Worm (Caenorhabditis elegans) whole organism, L3 larva: ENCODE data around the gene T13C2.7.

Experiments
- R02D3.7 ChIP-seq: fragments of 150-350 bp; optimal IDR thresholded peaks from 2 replicates; lab custom pipeline; 2014; ENCODE audit warnings: missing biosample characterization, missing genetic modification characterization
- ZK546.5 ChIP-seq: sonication (generic microtip); optimal IDR thresholded peaks from 2 replicates; lab custom pipeline; 2017; ENCODE audit warnings: missing biosample characterization, missing genetic modification characterization
- aly-2 ChIP-seq: fragments of 150-350 bp; optimal IDR thresholded peaks from 2 replicates; lab custom pipeline; 2014; ENCODE audit warnings: missing biosample characterization, missing genetic modification characterization
- ama-1 ChIP-seq: fragments of 150-350 bp; optimal IDR thresholded peaks from 2 replicates; lab custom pipeline; 2018
- ceh-16 ChIP-seq: sonication (generic microtip); optimal IDR thresholded peaks from 2 replicates; lab custom pipeline; 2017; ENCODE audit warnings: missing biosample characterization, missing genetic modification characterization
- ceh-28 ChIP-seq: fragments of 150-350 bp; optimal IDR thresholded peaks from 2 replicates; lab custom pipeline; 2014; ENCODE audit warnings: missing biosample characterization, missing genetic modification reagents, missing genetic modification characterization
- ceh-82 ChIP-seq: fragments of 150-350 bp; optimal IDR thresholded peaks from 2 replicates; lab custom pipeline; 2014; ENCODE audit warnings: missing biosample characterization, missing genetic modification characterization
- daf-12 ChIP-seq: fragments of 150-350 bp; optimal IDR thresholded peaks from 2 replicates; lab custom pipeline; 2014; ENCODE audit warnings: missing biosample characterization, missing genetic modification reagents, missing genetic modification characterization
- egl-27 ChIP-seq: sonication (generic microtip); optimal IDR thresholded peaks from 4 replicates; lab custom pipeline; 2017; ENCODE audit warnings: missing biosample characterization, missing genetic modification reagents, missing genetic modification characterization
- egl-5 ChIP-seq: fragments of 150-350 bp; optimal IDR thresholded peaks from 2 replicates; lab custom pipeline; 2017; ENCODE audit warnings: missing biosample characterization, missing genetic modification reagents, missing genetic modification characterization, inconsistent platforms
- elt-1 ChIP-seq: fragments of 150-350 bp; optimal IDR thresholded peaks from 2 replicates; lab custom pipeline; 2014; ENCODE audit warnings: missing biosample characterization, missing genetic modification characterization
- elt-2 ChIP-seq: sonication (generic microtip); optimal IDR thresholded peaks from 2 replicates; lab custom pipeline; 2016; ENCODE audit warnings: missing genetic modification reagents, mild to moderate bottlenecking, missing genetic modification characterization, missing compliant biosample characterization
- elt-3 ChIP-seq, 3 experiments: fragments of 150-350 bp in 1 of 3; sonication (generic microtip) in 2 of 3; optimal IDR thresholded peaks; 2 replicates in 2 of 3; 4 replicates in 1 of 3; lab custom pipeline; 2014 to 2017; ENCODE audit warnings: missing biosample characterization in 3 of 3, missing genetic modification characterization in 3 of 3
- eor-1 ChIP-seq, 2 experiments: fragments of 150-350 bp; optimal IDR thresholded peaks; 2 replicates each; lab custom pipeline; 2014 to 2018; ENCODE audit warnings: missing biosample characterization in 2 of 2, missing genetic modification characterization in 2 of 2
- fkh-10 ChIP-seq: sonication (generic microtip); optimal IDR thresholded peaks from 2 replicates; lab custom pipeline; 2017; ENCODE audit warnings: missing biosample characterization, missing genetic modification reagents, missing genetic modification characterization
- fkh-2 ChIP-seq: fragments of 150-350 bp; optimal IDR thresholded peaks from 2 replicates; lab custom pipeline; 2014; ENCODE audit warnings: missing biosample characterization, missing genetic modification reagents, missing genetic modification characterization
- hmg-11 ChIP-seq: sonication (generic microtip); optimal IDR thresholded peaks from 2 replicates; lab custom pipeline; 2016; ENCODE audit warnings: missing genetic modification characterization, missing compliant biosample characterization
- jun-1 ChIP-seq: fragments of 150-350 bp; optimal IDR thresholded peaks from 2 replicates; lab custom pipeline; 2014; ENCODE audit warnings: missing biosample characterization, missing genetic modification reagents, missing genetic modification characterization
- lin-15B ChIP-seq: fragments of 150-350 bp; optimal IDR thresholded peaks from 2 replicates; lab custom pipeline; 2014; ENCODE audit warnings: missing biosample characterization, missing genetic modification characterization
- lin-39 ChIP-seq: fragments of 150-350 bp; optimal IDR thresholded peaks from 2 replicates; lab custom pipeline; 2018; ENCODE audit warnings: missing biosample characterization, missing genetic modification reagents, missing genetic modification characterization
- mdl-1 ChIP-seq: fragments of 150-350 bp; optimal IDR thresholded peaks from 2 replicates; lab custom pipeline; 2014; ENCODE audit warnings: missing biosample characterization, missing genetic modification characterization
- nfya-1 ChIP-seq: sonication (generic microtip); optimal IDR thresholded peaks from 2 replicates; lab custom pipeline; 2017; ENCODE audit warnings: missing genetic modification characterization, mild to moderate bottlenecking, missing compliant biosample characterization, antibody characterized with exemption, moderate library complexity; ENCODE audit not compliant: insufficient read depth
- nhr-12 ChIP-seq: fragments of 150-350 bp; optimal IDR thresholded peaks from 2 replicates; lab custom pipeline; 2014; ENCODE audit warnings: missing biosample characterization, missing genetic modification characterization
- nhr-23 ChIP-seq: fragments of 150-350 bp; optimal IDR thresholded peaks from 2 replicates; lab custom pipeline; 2014; ENCODE audit warnings: missing biosample characterization, missing genetic modification reagents, missing genetic modification characterization
- nhr-237 ChIP-seq: fragments of 150-350 bp; optimal IDR thresholded peaks from 2 replicates; lab custom pipeline; 2014; ENCODE audit warnings: missing biosample characterization, missing genetic modification characterization
- nhr-25 ChIP-seq: sonication (generic microtip); optimal IDR thresholded peaks from 2 replicates; lab custom pipeline; 2017; ENCODE audit warnings: missing biosample characterization, missing genetic modification characterization
- nhr-28 ChIP-seq: fragments of 150-350 bp; optimal IDR thresholded peaks from 2 replicates; lab custom pipeline; 2014; ENCODE audit warnings: missing biosample characterization, missing genetic modification characterization
- nhr-43 ChIP-seq: sonication (generic microtip); optimal IDR thresholded peaks from 2 replicates; lab custom pipeline; 2016; ENCODE audit warnings: mild to moderate bottlenecking, missing genetic modification characterization, missing compliant biosample characterization; ENCODE audit not compliant: poor library complexity, severe bottlenecking
- nhr-67 ChIP-seq: fragments of 150-350 bp; optimal IDR thresholded peaks from 2 replicates; lab custom pipeline; 2014; ENCODE audit warnings: missing biosample characterization, missing genetic modification characterization
- nhr-76 ChIP-seq: fragments of 150-350 bp; sonication (generic microtip); optimal IDR thresholded peaks from 5 replicates; lab custom pipeline; 2014; ENCODE audit warnings: missing biosample characterization, missing genetic modification characterization
- nhr-77 ChIP-seq: fragments of 150-350 bp; optimal IDR thresholded peaks from 2 replicates; lab custom pipeline; 2014; ENCODE audit warnings: missing biosample characterization, missing genetic modification characterization
- pha-4 ChIP-seq: fragments of 150-350 bp; optimal IDR thresholded peaks from 2 replicates; lab custom pipeline; 2014; ENCODE audit warnings: missing biosample characterization, missing genetic modification reagents, missing genetic modification characterization
- sea-2 ChIP-seq: fragments of 150-350 bp; sonication (generic microtip); optimal IDR thresholded peaks from 4 replicates; lab custom pipeline; 2014; ENCODE audit warnings: missing biosample characterization, missing genetic modification reagents, missing genetic modification characterization
- skn-1 ChIP-seq: fragments of 150-350 bp; optimal IDR thresholded peaks from 2 replicates; lab custom pipeline; 2014; ENCODE audit warnings: missing biosample characterization, missing genetic modification characterization
- snpc-4 ChIP-seq: fragments of 150-350 bp; optimal IDR thresholded peaks from 2 replicates; lab custom pipeline; 2014; ENCODE audit warnings: missing biosample characterization, missing genetic modification characterization
- tbx-2 ChIP-seq: sonication (generic microtip); optimal IDR thresholded peaks from 2 replicates; lab custom pipeline; 2016; ENCODE audit warnings: mild to moderate bottlenecking, missing genetic modification characterization, missing compliant biosample characterization
- unc-39 ChIP-seq: sonication (generic microtip); optimal IDR thresholded peaks from 4 replicates; lab custom pipeline; 2017; ENCODE audit warnings: missing biosample characterization, missing genetic modification characterization
- unc-62 ChIP-seq: fragments of 150-350 bp; sonication (generic microtip); optimal IDR thresholded peaks from 4 replicates; lab custom pipeline; 2014; ENCODE audit warnings: missing biosample characterization, missing genetic modification reagents, missing genetic modification characterization
- zag-1 ChIP-seq: fragments of 150-350 bp; optimal IDR thresholded peaks from 2 replicates; lab custom pipeline; 2014; ENCODE audit warnings: missing biosample characterization, missing genetic modification characterization
- ztf-11 ChIP-seq: fragments of 150-350 bp; optimal IDR thresholded peaks from 2 replicates; lab custom pipeline; 2014; ENCODE audit warnings: missing biosample characterization, missing genetic modification characterization
- ztf-4 ChIP-seq: fragments of 150-350 bp; optimal IDR thresholded peaks from 2 replicates; lab custom pipeline; 2014; ENCODE audit warnings: missing biosample characterization, missing genetic modification characterization

The T13C2.7 gene

ce11 chrII:6823233-6823632, 44.0 kb downstream of the T13C2.7 start:
- no peak for TF ChIP-seq elt-3 (tag; optimal IDR thresholded peaks at IDR 0.05; lab: Kevin White, UChicago)
- no peak for TF ChIP-seq nhr-12 (tag; lab: Kevin White, UChicago)
- no peak for TF ChIP-seq pha-4 (tag; lab: Kevin White, UChicago)
- TF ChIP-seq hmg-11 (tag; lab: Kevin White, UChicago): peak; percentile 39
- no peak for TF ChIP-seq ztf-4 (tag; lab: Kevin White, UChicago)
- TF ChIP-seq unc-62: peak; percentile 98
- peak; percentile 53 for TF ChIP-seq nfya-1
- TF ChIP-seq aly-2 (tag; lab: Kevin White, UChicago): no peak
- TF ChIP-seq nhr-43 (tag; lab: Kevin White, UChicago): peak; percentile 34
- TF ChIP-seq nhr-237 (tag; lab: Kevin White, UChicago): no peak
- TF ChIP-seq ceh-28 (tag; lab: Kevin White, UChicago): no peak
- peak; percentile 23 for TF ChIP-seq egl-5 (tag; lab: Kevin White, UChicago)
- TF ChIP-seq lin-39 (tag; lab: Kevin White, UChicago): peak; percentile 99
- TF ChIP-seq fkh-2 (tag; lab: Kevin White, UChicago): no peak
- TF ChIP-seq sea-2: no peak
- no peak for TF ChIP-seq ceh-16 (tag; lab: Kevin White, UChicago)
- no peak for TF ChIP-seq nhr-23
- peak; percentile 42 for TF ChIP-seq nhr-25 (tag; lab: Kevin White, UChicago)
- TF ChIP-seq snpc-4 (tag; lab: Kevin White, UChicago): peak; percentile 35
- no peak for TF ChIP-seq eor-1 (tag; optimal IDR thresholded peaks at IDR 0.05; lab: Kevin White, UChicago)
- no peak for TF ChIP-seq nhr-67
- TF ChIP-seq elt-1 (tag; lab: Kevin White, UChicago): peak; percentile 84
- TF ChIP-seq nhr-28 (tag; lab: Kevin White, UChicago): no peak
- no peak for TF ChIP-seq mdl-1
- TF ChIP-seq skn-1 (tag; lab: Kevin White, UChicago): no peak
- no peak for TF ChIP-seq ZK546.5 (tag; lab: Kevin White, UChicago)
- no peak for TF ChIP-seq zag-1 (tag; lab: Kevin White, UChicago)
- no peak for TF ChIP-seq ceh-82
- no peak for TF ChIP-seq fkh-10

ce11 chrII:6823912-6824311, 44.7 kb downstream of the T13C2.7 start:
- no peak for TF ChIP-seq zag-1 (tag; lab: Kevin White, UChicago)
- TF ChIP-seq tbx-2: no peak
- no peak for TF ChIP-seq egl-27 (tag; lab: Kevin White, UChicago)
- TF ChIP-seq nhr-28 (tag; lab: Kevin White, UChicago): no peak
- no peak for TF ChIP-seq aly-2 (tag; lab: Kevin White, UChicago)
- no peak for TF ChIP-seq skn-1 (tag; lab: Kevin White, UChicago)
- TF ChIP-seq nhr-237 (tag; lab: Kevin White, UChicago): no peak
- TF ChIP-seq ceh-82: no peak
- no peak for TF ChIP-seq R02D3.7
- peak; percentile 40 for TF ChIP-seq nhr-23
- peak; percentile 51 for TF ChIP-seq unc-62
- peak; percentile 20 for TF ChIP-seq mdl-1
- TF ChIP-seq fkh-10: no peak
- TF ChIP-seq hmg-11 (tag; lab: Kevin White, UChicago): no peak
- TF ChIP-seq ceh-16 (tag; lab: Kevin White, UChicago): no peak
- TF ChIP-seq nhr-77 (tag; lab: Kevin White, UChicago): no peak
- no peak for TF ChIP-seq daf-12
- TF ChIP-seq ztf-4 (tag; lab: Kevin White, UChicago): no peak
- no peak for TF ChIP-seq unc-39 (tag; lab: Kevin White, UChicago)
- TF ChIP-seq pha-4 (tag; lab: Kevin White, UChicago): no peak
- no peak for TF ChIP-seq fkh-2 (tag; lab: Kevin White, UChicago)
- peak; percentile 20 for TF ChIP-seq nhr-25 (tag; lab: Kevin White, UChicago)
- TF ChIP-seq nhr-43 (tag; lab: Kevin White, UChicago): no peak
- no peak for TF ChIP-seq jun-1 (tag; lab: Kevin White, UChicago)
- peak; percentile 48 for TF ChIP-seq nfya-1
- TF ChIP-seq ZK546.5 (tag; lab: Kevin White, UChicago): no peak
- TF ChIP-seq lin-39 (tag; lab: Kevin White, UChicago): peak; percentile 36
- no peak for TF ChIP-seq elt-2
- no peak for TF ChIP-seq lin-15B
- TF ChIP-seq nhr-76 (tag; lab: Kevin White, UChicago): no peak
- TF ChIP-seq elt-1 (tag; lab: Kevin White, UChicago): peak; percentile 52
- no peak for TF ChIP-seq nhr-12 (tag; lab: Kevin White, UChicago)
- no peak for TF ChIP-seq ama-1 (lab: Kevin White, UChicago)
- TF ChIP-seq nhr-67: no peak
- no peak for TF ChIP-seq ztf-11 (tag; lab: Kevin White, UChicago)
- no peak for TF ChIP-seq sea-2
- no peak for TF ChIP-seq ceh-28 (tag; lab: Kevin White, UChicago)
- TF ChIP-seq snpc-4 (tag; lab: Kevin White, UChicago): peak; percentile 33
